Fruit fly (Drosophila melanogaster) whole organism: Measurements from ENCODE around the gene GatC.

Experiments
- psq ChIP-seq: fragments of >200 bp; optimal IDR thresholded peaks from 2 replicates; lab custom pipeline; 2017
- usp ChIP-seq: fragments of >200 bp; optimal IDR thresholded peaks from 2 replicates; lab custom pipeline; 2017; ENCODE audit warnings: missing biosample characterization, missing genetic modification characterization, mixed read lengths

dm6 chr2L:13833058-13833457 is at the start of gene GatC, which contains the start of the genes PolG2 and Polr2C:
- no peak for TF ChIP-seq usp (GFP tag; lab: Kevin White, UChicago)
- TF ChIP-seq psq: no peak
